Worm (Caenorhabditis elegans) whole organism, early embryonic: ENCODE data around the gene tric-1B.2.

Experiments
- B0310.2 ChIP-seq: sonication (generic microtip); optimal IDR thresholded peaks from 2 replicates; lab custom pipeline; 2016; ENCODE audit warnings: mild to moderate bottlenecking, missing genetic modification characterization, missing compliant biosample characterization
- F13C5.2 ChIP-seq: sonication (generic microtip); optimal IDR thresholded peaks from 2 replicates; lab custom pipeline; 2017; ENCODE audit warnings: mild to moderate bottlenecking, missing genetic modification characterization, inconsistent platforms, missing compliant biosample characterization
- aly-1 ChIP-seq: sonication (generic microtip); optimal IDR thresholded peaks from 2 replicates; lab custom pipeline; 2016; ENCODE audit warnings: missing genetic modification characterization, missing compliant biosample characterization
- ama-1 ChIP-seq: fragments of 150-350 bp; optimal IDR thresholded peaks from 2 replicates; lab custom pipeline; 2014
- ceh-13 ChIP-seq: fragments of 200-800 bp; sonication (Bioruptor generic); optimal IDR thresholded peaks from 2 replicates; lab custom pipeline; 2018; ENCODE audit warnings: mild to moderate bottlenecking, missing genetic modification characterization, missing compliant biosample characterization
- ceh-36 ChIP-seq: sonication (generic microtip); optimal IDR thresholded peaks from 2 replicates; lab custom pipeline; 2016; ENCODE audit warnings: missing genetic modification characterization, inconsistent platforms, missing compliant biosample characterization
- ets-7 ChIP-seq: sonication (generic microtip); optimal IDR thresholded peaks from 2 replicates; lab custom pipeline; 2016; ENCODE audit warnings: missing genotype, missing genetic modification characterization, missing compliant biosample characterization
- flt-1 ChIP-seq: fragments of 200-800 bp; sonication (Bioruptor generic); IDR thresholded peaks from 2 replicates; pipeline ENCODE4 v1.3.6; 2022; ENCODE audit warnings: missing genetic modification characterization, missing compliant biosample characterization
- hmbx-1 ChIP-seq: sonication (generic microtip); optimal IDR thresholded peaks from 2 replicates; lab custom pipeline; 2016; ENCODE audit warnings: mild to moderate bottlenecking, missing genetic modification characterization, missing compliant biosample characterization
- hmg-4 ChIP-seq: fragments of 200-800 bp; sonication (Bioruptor generic); optimal IDR thresholded peaks from 2 replicates; lab custom pipeline; 2018; ENCODE audit warnings: mild to moderate bottlenecking, missing genetic modification characterization, missing compliant biosample characterization
- hnd-1 ChIP-seq: sonication (generic microtip); optimal IDR thresholded peaks from 2 replicates; lab custom pipeline; 2016; ENCODE audit warnings: missing genetic modification characterization, missing compliant biosample characterization
- pes-1 ChIP-seq: fragments of 200-800 bp; sonication (Bioruptor generic); IDR thresholded peaks from 2 replicates; pipeline ENCODE4 v1.3.6; 2022; ENCODE audit warnings: missing genetic modification reagents, missing genetic modification characterization, missing compliant biosample characterization
- scrt-1 ChIP-seq: fragments of 200-800 bp; sonication (Bioruptor generic); IDR thresholded peaks from 2 replicates; pipeline ENCODE4 v1.3.6; 2022; ENCODE audit warnings: missing genetic modification characterization, missing compliant biosample characterization
- sea-1 ChIP-seq: fragments of 200-800 bp; sonication (Bioruptor generic); conservative IDR thresholded peaks from 2 replicates; pipeline ENCODE4 v1.3.6; 2022; ENCODE audit warnings: missing genetic modification characterization, missing compliant biosample characterization
- tbx-11 ChIP-seq: fragments of 200-800 bp; sonication (Bioruptor generic); IDR thresholded peaks from 2 replicates; pipeline ENCODE4 v1.3.6; 2022; ENCODE audit warnings: missing genetic modification characterization, missing compliant biosample characterization
- tbx-37 ChIP-seq: fragments of 200-800 bp; sonication (Bioruptor generic); conservative IDR thresholded peaks from 2 replicates; pipeline ENCODE4 v1.3.6; 2022; ENCODE audit warnings: missing genetic modification reagents, missing genetic modification characterization, missing compliant biosample characterization
- tra-4 ChIP-seq: sonication (generic microtip); optimal IDR thresholded peaks from 2 replicates; lab custom pipeline; 2017; ENCODE audit warnings: missing genetic modification characterization, missing compliant biosample characterization

tric-1B.2 gene

ce11 chrII:12261147-12261821, 17.9 kb downstream of the tric-1B.2 start:
- TF ChIP-seq hmbx-1 (tag; lab: Kevin White, UChicago) (no peak), B0310.2 (tag; lab: Kevin White, UChicago) (no peak), ceh-36 (tag; lab: Kevin White, UChicago) (no peak), F13C5.2 (tag; lab: Kevin White, UChicago) (no peak), scrt-1 (GFP tag; lab: Robert Waterston, UW) (no peak), ets-7 (no peak), flt-1 (GFP tag; lab: Robert Waterston, UW) (no peak), tbx-11 (GFP tag; lab: Robert Waterston, UW) (no peak), ama-1 (no peak), sea-1 (GFP tag; lab: Robert Waterston, UW) (no peak), tra-4 (tag; lab: Kevin White, UChicago) (no peak), tbx-37 (GFP tag; lab: Robert Waterston, UW) (no peak), pes-1 (no peak), aly-1 (no peak)

ce11 chrII:12260538-12260937, 18.6 kb downstream of the tric-1B.2 start:
- TF ChIP-seq hmg-4 (GFP tag; lab: Kevin White, UChicago) (no peak), sea-1 (GFP tag; lab: Robert Waterston, UW) (no peak), scrt-1 (GFP tag; lab: Robert Waterston, UW) (no peak), B0310.2 (tag; lab: Kevin White, UChicago) (no peak), ceh-36 (tag; lab: Kevin White, UChicago) (no peak), hmbx-1 (tag; lab: Kevin White, UChicago) (no peak), pes-1 (no peak), tbx-11 (GFP tag; lab: Robert Waterston, UW) (no peak), ama-1 (no peak), tra-4 (tag; lab: Kevin White, UChicago) (no peak)

DNA sequence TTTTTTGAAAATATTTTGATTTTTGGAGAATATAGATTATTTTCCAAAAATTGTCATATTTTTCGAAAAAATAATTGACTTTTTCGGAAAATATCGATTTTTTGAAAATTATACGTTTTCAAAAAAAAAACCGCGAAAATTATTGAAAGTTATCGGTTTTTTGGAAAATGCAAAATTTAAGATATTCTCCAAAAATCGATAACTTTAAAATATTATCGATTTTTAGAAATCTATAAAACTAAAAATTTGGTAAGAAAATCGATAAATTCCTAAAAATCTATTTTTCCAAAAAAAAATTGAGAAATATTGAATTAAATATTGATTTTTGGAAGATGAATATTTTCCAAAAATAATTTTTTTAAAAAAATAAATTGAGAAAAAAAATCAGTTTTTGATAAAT, 22.1 kb downstream of the tric-1B.2 start:
- TF ChIP-seq F13C5.2 (tag; lab: Kevin White, UChicago) (no peak), tbx-37 (GFP tag; lab: Robert Waterston, UW) (no peak), ceh-36 (tag; lab: Kevin White, UChicago) (no peak), flt-1 (GFP tag; lab: Robert Waterston, UW) (no peak), B0310.2 (tag; lab: Kevin White, UChicago) (no peak)

DNA sequence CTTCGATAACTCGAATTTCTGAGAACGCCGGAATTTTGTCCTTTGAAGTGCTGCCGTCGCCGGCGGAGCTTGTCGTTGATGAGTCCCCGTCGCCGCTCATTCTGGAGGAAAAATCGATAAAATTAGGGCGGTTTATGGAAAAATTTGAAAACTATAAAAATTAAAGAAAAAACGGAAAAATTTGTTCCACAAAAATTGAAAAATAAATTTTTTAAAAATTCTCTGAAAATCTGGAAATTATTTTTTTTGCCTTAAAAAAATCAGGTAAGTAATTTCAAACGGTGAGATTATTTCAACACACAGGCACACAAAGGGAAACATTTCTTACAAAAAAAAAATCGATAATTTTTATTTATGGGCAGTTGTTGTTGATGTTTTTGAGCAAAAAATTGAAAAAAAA, 22.7 kb downstream of the tric-1B.2 start, which contains the start of gene parn-2:
Gene parn-2, minus strand, starts transcription at position 101 of the 400 bp plus-strand sequence.
- TF ChIP-seq hmg-4 (GFP tag; lab: Kevin White, UChicago) (peak; percentile 10), pes-1 (no peak), sea-1 (GFP tag; lab: Robert Waterston, UW) (0 out of 2 replicates have a peak, but pooled peaks have one; percentile 8), ama-1 (no peak)

DNA sequence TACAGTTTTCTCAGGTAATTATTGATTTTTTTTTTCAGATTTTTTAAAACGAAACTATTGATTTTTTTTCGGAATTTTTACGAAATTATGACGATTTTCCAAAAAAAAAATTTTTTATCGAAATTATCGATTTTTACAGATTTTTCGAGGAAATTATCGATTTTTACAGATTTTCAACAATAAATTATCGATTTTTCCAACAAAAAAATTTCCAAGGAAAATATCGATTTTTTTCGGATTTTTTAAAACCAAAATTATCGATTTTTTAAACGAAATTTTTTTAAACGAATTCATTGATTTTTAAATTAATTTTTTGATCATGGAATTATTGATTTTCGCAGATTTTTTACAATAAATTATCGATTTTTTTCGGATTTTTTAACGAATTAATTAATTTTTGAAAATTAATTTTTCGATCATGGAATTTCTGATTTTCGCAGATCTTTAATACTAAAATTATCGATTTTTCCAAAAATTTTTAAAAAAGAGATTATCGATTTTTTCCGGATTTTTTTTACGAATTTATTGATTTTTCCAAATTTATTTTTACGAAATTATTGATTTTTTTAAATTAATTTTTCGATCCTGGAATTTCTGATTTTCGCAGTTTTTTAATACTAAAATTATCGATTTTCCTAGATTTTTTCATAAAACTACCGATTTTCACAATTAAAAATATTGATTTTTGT, 23.5 kb downstream of the tric-1B.2 start:
- TF ChIP-seq ceh-36 (tag; lab: Kevin White, UChicago), result no peak
- TF ChIP-seq pes-1, result no peak

ce11 chrII:12249042-12249441, 30.1 kb downstream of the tric-1B.2 start, which contains the start of gene tag-276:
tag-276 (minus strand) TSS chrII:12249142.
- no peak for TF ChIP-seq flt-1 (GFP tag; lab: Robert Waterston, UW)
- TF ChIP-seq aly-1, result no peak
- TF ChIP-seq tra-4 (tag; lab: Kevin White, UChicago), result no peak
- TF ChIP-seq B0310.2 (tag; lab: Kevin White, UChicago), result no peak
- no peak for TF ChIP-seq tbx-11 (GFP tag; lab: Robert Waterston, UW)
- no peak for TF ChIP-seq scrt-1 (GFP tag; lab: Robert Waterston, UW)
- no peak for TF ChIP-seq sea-1 (GFP tag; lab: Robert Waterston, UW)
- TF ChIP-seq tbx-37 (GFP tag; lab: Robert Waterston, UW), result no peak
- TF ChIP-seq ceh-36 (tag; lab: Kevin White, UChicago), result no peak

- TF ChIP-seq tra-4 (tag; lab: Kevin White, UChicago) (no peak), scrt-1 (GFP tag; lab: Robert Waterston, UW) (peak; percentile 34; the same call in 1 of the 2 replicates)
Measured at ce11 chrII:12242551-12242950, 36.6 kb downstream of the tric-1B.2 start, which contains the start of gene Y57A10A.24. Y57A10A.24 (plus strand) TSS chrII:12242946.

DNA sequence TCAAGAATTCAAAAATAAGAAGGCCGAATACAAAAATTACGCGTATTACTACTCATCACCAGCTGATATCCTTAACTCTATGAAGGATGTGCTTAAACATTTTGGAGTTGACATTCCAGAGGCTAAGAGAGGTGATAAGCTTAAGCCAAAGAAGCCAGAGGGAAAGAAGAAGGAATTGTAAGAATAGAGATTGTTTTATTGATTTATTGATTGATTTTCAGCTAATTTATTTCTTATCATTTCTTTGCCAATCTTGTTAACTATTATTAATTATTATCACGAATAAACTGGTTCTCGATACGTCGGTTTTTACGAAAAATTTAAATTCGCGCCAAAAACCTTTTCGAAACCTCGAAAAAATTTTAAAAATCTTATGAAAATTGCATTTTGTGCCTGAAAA, 37.4 kb downstream of the tric-1B.2 start:
- TF ChIP-seq ets-7 (no peak), hmbx-1 (tag; lab: Kevin White, UChicago) (no peak), ceh-13 (GFP tag; lab: Kevin White, UChicago) (no peak), ama-1 (no peak), pes-1 (no peak), sea-1 (GFP tag; lab: Robert Waterston, UW) (no peak), scrt-1 (GFP tag; lab: Robert Waterston, UW) (no peak), hnd-1 (tag; lab: Kevin White, UChicago) (no peak), tra-4 (tag; lab: Kevin White, UChicago) (no peak), ceh-36 (tag; lab: Kevin White, UChicago) (no peak)
